Fruit fly (Drosophila melanogaster) whole organism, embryonic: ENCODE data around the gene CG4537.

Experiments used
- C15 ChIP-seq: fragments of 200-800 bp; sonication (Bioruptor generic); IDR thresholded peaks from 3 replicates; pipeline ENCODE4 v1.3.6; 2022; ENCODE audit warnings: missing biosample characterization, missing genetic modification characterization
- CG10274 ChIP-seq: fragments of 200-800 bp; sonication (Bioruptor generic); optimal IDR thresholded peaks from 3 replicates; lab custom pipeline; 2017; ENCODE audit warnings: missing biosample characterization, mild to moderate bottlenecking, missing genetic modification characterization
- CG11560 ChIP-seq: fragments of 200-800 bp; sonication (Bioruptor generic); IDR thresholded peaks from 3 replicates; pipeline ENCODE4 v1.3.6; 2022; ENCODE audit warnings: missing biosample characterization, missing genetic modification characterization
- CG12391 ChIP-seq: fragments of 200-800 bp; sonication (Bioruptor generic); optimal IDR thresholded peaks from 3 replicates; lab custom pipeline; 2018; ENCODE audit warnings: missing biosample characterization, mild to moderate bottlenecking, missing genetic modification characterization, moderate library complexity
- CG16813 ChIP-seq: fragments of 200-800 bp; sonication (Bioruptor generic); IDR thresholded peaks from 3 replicates; pipeline ENCODE4 v1.3.6; 2022; ENCODE audit warnings: missing biosample characterization, missing genetic modification characterization; ENCODE audit not compliant: partially characterized antibody
- CG2202 ChIP-seq: fragments of 200-800 bp; sonication (Bioruptor generic); optimal IDR thresholded peaks from 2 replicates; lab custom pipeline; 2018; ENCODE audit warnings: missing biosample characterization, mild to moderate bottlenecking, missing genetic modification characterization
- CG3847 ChIP-seq: fragments of 200-800 bp; sonication (Bioruptor generic); IDR thresholded peaks from 2 replicates; pipeline ENCODE4 v1.3.6; 2022; ENCODE audit warnings: missing biosample characterization, missing genetic modification characterization
- CG3995 ChIP-seq: fragments of 200-800 bp; sonication (Bioruptor generic); optimal IDR thresholded peaks from 3 replicates; lab custom pipeline; 2016; ENCODE audit warnings: missing biosample characterization, missing genetic modification characterization
- CG4404 ChIP-seq: fragments of 200-800 bp; sonication (Bioruptor generic); IDR thresholded peaks from 2 replicates; pipeline ENCODE4 v1.3.6; 2022; ENCODE audit warnings: missing biosample characterization, missing genetic modification characterization
- CG4707 ChIP-seq: fragments of 200-800 bp; sonication (Bioruptor generic); optimal IDR thresholded peaks from 2 replicates; lab custom pipeline; 2018; ENCODE audit warnings: missing biosample characterization, mild to moderate bottlenecking, missing genetic modification characterization, moderate library complexity
- CG6272 ChIP-seq: fragments of 200-800 bp; sonication (Bioruptor generic); IDR thresholded peaks from 2 replicates; pipeline ENCODE4 v1.3.6; 2022; ENCODE audit warnings: missing biosample characterization, missing genetic modification characterization
- CG6791 ChIP-seq: fragments of 200-800 bp; sonication (Bioruptor generic); IDR thresholded peaks from 3 replicates; pipeline ENCODE4 v1.3.6; 2022; ENCODE audit warnings: missing biosample characterization, missing genetic modification characterization; ENCODE audit not compliant: partially characterized antibody
- CG8089 ChIP-seq: fragments of 200-800 bp; sonication (Bioruptor generic); optimal IDR thresholded peaks from 3 replicates; lab custom pipeline; 2016; ENCODE audit warnings: missing biosample characterization, missing genetic modification characterization
- CG8281 ChIP-seq: fragments of 200-800 bp; sonication (Bioruptor generic); optimal IDR thresholded peaks from 2 replicates; lab custom pipeline; 2018; ENCODE audit warnings: missing biosample characterization, mild to moderate bottlenecking, missing genetic modification characterization, moderate library complexity
- CG9215 ChIP-seq: fragments of 200-800 bp; sonication (Bioruptor generic); IDR thresholded peaks from 2 replicates; pipeline ENCODE4 v1.3.6; 2022; ENCODE audit warnings: missing biosample characterization, missing genetic modification characterization
- CrebB ChIP-seq: fragments of 200-800 bp; sonication (Bioruptor generic); optimal IDR thresholded peaks from 3 replicates; lab custom pipeline; 2018; ENCODE audit warnings: missing biosample characterization, mild to moderate bottlenecking, missing genetic modification characterization
- D19A ChIP-seq: fragments of 200-800 bp; optimal IDR thresholded peaks from 3 replicates; lab custom pipeline; 2019; ENCODE audit warnings: missing biosample characterization, mild to moderate bottlenecking, missing genetic modification characterization, moderate library complexity
- Drgx ChIP-seq: fragments of 200-800 bp; sonication (Bioruptor generic); IDR thresholded peaks from 2 replicates; pipeline ENCODE4 v1.3.6; 2022; ENCODE audit warnings: missing biosample characterization, missing genetic modification characterization
- Elba2 ChIP-seq: fragments of 200-800 bp; sonication (Bioruptor generic); optimal IDR thresholded peaks from 3 replicates; lab custom pipeline; 2016; ENCODE audit warnings: missing biosample characterization, missing genetic modification characterization
- Kr ChIP-seq: fragments of 200-800 bp; sonication (Bioruptor generic); optimal IDR thresholded peaks from 2 replicates; lab custom pipeline; 2017; ENCODE audit warnings: missing biosample characterization, mild to moderate bottlenecking, missing genetic modification characterization
- MESR4 ChIP-seq: fragments of 200-800 bp; sonication (Bioruptor generic); optimal IDR thresholded peaks from 2 replicates; lab custom pipeline; 2018; ENCODE audit warnings: missing biosample characterization, mild to moderate bottlenecking, missing genetic modification characterization, moderate library complexity
- MTF-1 ChIP-seq: fragments of 200-800 bp; sonication (Bioruptor generic); optimal IDR thresholded peaks from 2 replicates; lab custom pipeline; 2018; ENCODE audit warnings: missing biosample characterization, mild to moderate bottlenecking, missing genetic modification characterization, borderline replicate concordance
- Myb ChIP-seq: fragments of 200-800 bp; sonication (Bioruptor generic); optimal IDR thresholded peaks from 2 replicates; lab custom pipeline; 2016; ENCODE audit warnings: missing biosample characterization, missing genetic modification characterization
- NFAT ChIP-seq: fragments of 200-800 bp; sonication (Bioruptor generic); IDR thresholded peaks from 2 replicates; pipeline ENCODE4 v1.3.6; 2022; ENCODE audit warnings: missing biosample characterization, missing genetic modification characterization
- Neu2 ChIP-seq: fragments of 200-800 bp; sonication (Bioruptor generic); optimal IDR thresholded peaks from 3 replicates; lab custom pipeline; 2016; ENCODE audit warnings: missing biosample characterization, missing genetic modification characterization, borderline replicate concordance
- Oaz ChIP-seq: fragments of 200-800 bp; sonication (Bioruptor generic); IDR thresholded peaks from 2 replicates; pipeline ENCODE4 v1.3.6; 2022; ENCODE audit warnings: missing biosample characterization, missing genetic modification characterization
- Optix ChIP-seq: fragments of 200-800 bp; sonication (Bioruptor generic); IDR thresholded peaks from 3 replicates; pipeline ENCODE4 v1.3.6; 2022; ENCODE audit warnings: missing biosample characterization, missing genetic modification characterization
- Sry-δ ChIP-seq: fragments of 200-800 bp; sonication (Bioruptor generic); optimal IDR thresholded peaks from 2 replicates; lab custom pipeline; 2016; ENCODE audit warnings: missing biosample characterization, missing genetic modification characterization
- Taf1 ChIP-seq: fragments of 200-800 bp; sonication (Bioruptor generic); IDR thresholded peaks from 2 replicates; pipeline ENCODE4 v1.3.6; 2022; ENCODE audit warnings: missing biosample characterization, missing genetic modification characterization
- amos ChIP-seq: fragments of 200-800 bp; sonication (Bioruptor generic); IDR thresholded peaks from 2 replicates; pipeline ENCODE4 v1.3.6; 2022; ENCODE audit warnings: missing biosample characterization, missing genetic modification characterization; ENCODE audit not compliant: partially characterized antibody
- ara ChIP-seq: fragments of 200-800 bp; sonication (Bioruptor generic); IDR thresholded peaks from 2 replicates; pipeline ENCODE4 v1.3.6; 2022; ENCODE audit warnings: missing biosample characterization, missing genetic modification characterization
- ato ChIP-seq: fragments of 200-800 bp; sonication (Bioruptor generic); IDR thresholded peaks from 2 replicates; pipeline ENCODE4 v1.3.6; 2022; ENCODE audit warnings: missing biosample characterization, missing genetic modification characterization; ENCODE audit not compliant: partially characterized antibody
- bcd ChIP-seq: fragments of 200-800 bp; sonication (Bioruptor generic); optimal IDR thresholded peaks from 2 replicates; lab custom pipeline; 2017; ENCODE audit warnings: missing biosample characterization, mild to moderate bottlenecking, missing genetic modification characterization
- cato ChIP-seq: fragments of 200-800 bp; sonication (Bioruptor generic); optimal IDR thresholded peaks from 2 replicates; lab custom pipeline; 2016; ENCODE audit warnings: missing biosample characterization, missing genetic modification characterization, borderline replicate concordance
- dpn ChIP-seq, 2 experiments: fragments of 200-800 bp; sonication (Bioruptor generic); optimal IDR thresholded peaks; 3 replicates each; lab custom pipeline; 2016; ENCODE audit warnings: missing biosample characterization in 2 of 2, missing genetic modification characterization in 2 of 2
- fd3F ChIP-seq: fragments of 200-800 bp; sonication (Bioruptor generic); optimal IDR thresholded peaks from 2 replicates; lab custom pipeline; 2018; ENCODE audit warnings: missing biosample characterization, mild to moderate bottlenecking, missing genetic modification characterization, moderate library complexity
- ind ChIP-seq: fragments of 200-800 bp; sonication (Bioruptor generic); optimal IDR thresholded peaks from 3 replicates; lab custom pipeline; 2016; ENCODE audit warnings: missing biosample characterization, missing genetic modification characterization
- kah ChIP-seq: fragments of 200-800 bp; sonication (Bioruptor generic); optimal IDR thresholded peaks from 2 replicates; lab custom pipeline; 2018; ENCODE audit warnings: missing biosample characterization, mild to moderate bottlenecking, missing genetic modification characterization
- lmd ChIP-seq: fragments of 200-800 bp; sonication (Bioruptor generic); IDR thresholded peaks from 2 replicates; pipeline ENCODE4 v1.3.6; 2022; ENCODE audit warnings: missing biosample characterization, missing genetic modification characterization
- onecut ChIP-seq: fragments of 200-800 bp; sonication (Bioruptor generic); IDR thresholded peaks from 2 replicates; pipeline ENCODE4 v1.3.6; 2022; ENCODE audit warnings: missing biosample characterization, missing genetic modification characterization
- p53 ChIP-seq: fragments of 200-800 bp; sonication (Bioruptor generic); optimal IDR thresholded peaks from 2 replicates; lab custom pipeline; 2016; ENCODE audit warnings: missing biosample characterization, missing genetic modification characterization
- psq ChIP-seq: fragments of 200-800 bp; sonication (Bioruptor generic); optimal IDR thresholded peaks from 2 replicates; lab custom pipeline; 2017; ENCODE audit warnings: missing biosample characterization, missing genetic modification characterization
- sens ChIP-seq: fragments of 200-800 bp; sonication (Bioruptor generic); peaks from one replicate; lab custom pipeline; 2016; ENCODE audit warnings: missing biosample characterization, missing genetic modification characterization
- seq ChIP-seq: fragments of 200-800 bp; sonication (Bioruptor generic); IDR thresholded peaks from 2 replicates; pipeline ENCODE4 v1.3.6; 2022; ENCODE audit warnings: missing biosample characterization, missing genetic modification characterization
- so ChIP-seq: fragments of 200-800 bp; sonication (Bioruptor generic); IDR thresholded peaks from 3 replicates; pipeline ENCODE4 v1.3.6; 2022; ENCODE audit warnings: missing biosample characterization, missing genetic modification characterization
- sob ChIP-seq: fragments of 200-800 bp; sonication (Bioruptor generic); IDR thresholded peaks from 2 replicates; pipeline ENCODE4 v1.3.6; 2022; ENCODE audit warnings: missing biosample characterization, missing genetic modification characterization
- tup ChIP-seq: fragments of 200-800 bp; sonication (Bioruptor generic); optimal IDR thresholded peaks from 2 replicates; lab custom pipeline; 2016; ENCODE audit warnings: missing biosample characterization, mild to moderate bottlenecking, missing genetic modification characterization, moderate library complexity
- vnd ChIP-seq: fragments of 200-800 bp; sonication (Bioruptor generic); IDR thresholded peaks from 3 replicates; pipeline ENCODE4 v1.3.6; 2022; ENCODE audit warnings: missing biosample characterization, missing genetic modification characterization; ENCODE audit not compliant: partially characterized antibody

Gene CG4537

dm6 chr2L:9937908-9938307, 47.2 kb downstream of the CG4537 start, which contains the start of gene Arglu1 (continued):
- TF ChIP-seq CG12391 (tag; lab: Kevin White, UChicago) (no peak), MESR4 (GFP tag; lab: Kevin White, UChicago) (peak; percentile 85), Myb (GFP tag; lab: Kevin White, UChicago) (peak; percentile 26), seq (GFP tag; lab: Robert Waterston, UW) (no peak)
- TF ChIP-seq, all 482 proteins: peak for 71

dm6 chr2L:9938631-9939256, 48.1 kb downstream of the CG4537 start, which contains the start of the genes Datp and CG4619:
Gene Datp, minus strand, starts transcription at chr2L:9938790.
Gene CG4619, plus strand, starts transcription at chr2L:9938863.
- TF ChIP-seq Elba2 (peak; percentile 61), CG4404 (GFP tag; lab: Robert Waterston, UW) (peak; percentile 40), onecut (GFP tag; lab: Robert Waterston, UW) (no peak), dpn (GFP tag; optimal IDR thresholded peaks at IDR 0.05; lab: Kevin White, UChicago) (peak; percentile 63 to 66), ato (GFP tag; lab: Robert Waterston, UW) (no peak), tup (GFP tag; lab: Kevin White, UChicago) (no peak), Optix (GFP tag; lab: Robert Waterston, UW) (no peak), CG3847 (GFP tag; lab: Robert Waterston, UW) (peak; percentile 83), ind (GFP tag; lab: Kevin White, UChicago) (peak; percentile 46), Taf1 (GFP tag; lab: Robert Waterston, UW) (peak; percentile 33; the same call in 1 of the 2 replicates), MTF-1 (GFP tag; lab: Kevin White, UChicago) (no peak), CrebB (no peak), Kr (GFP tag; lab: Kevin White, UChicago) (no peak), kah (peak; percentile 97), ara (no peak), vnd (no peak), CG6272 (GFP tag; lab: Robert Waterston, UW) (no peak), CG9215 (peak; percentile 38), CG11560 (tag; lab: Robert Waterston, UW) (no peak), D19A (no peak), CG4707 (GFP tag; lab: Kevin White, UChicago) (no peak), NFAT (GFP tag; lab: Robert Waterston, UW) (peak; percentile 76), CG6791 (GFP tag; lab: Robert Waterston, UW) (peak; percentile 65; the same call in 1 of the 3 replicates), CG3995 (GFP tag; lab: Kevin White, UChicago) (peak; percentile 36), CG10274 (no peak), bcd (GFP tag; lab: Kevin White, UChicago) (peak; percentile 30), Oaz (GFP tag; lab: Robert Waterston, UW) (no peak), Sry-δ (GFP tag; lab: Kevin White, UChicago) (peak; percentile 30), fd3F (no peak), sens (GFP tag; lab: Kevin White, UChicago) (peak; percentile 76), p53 (no peak), CG8089 (peak; percentile 28), cato (GFP tag; lab: Kevin White, UChicago) (no peak), Drgx (GFP tag; lab: Robert Waterston, UW) (peak; percentile 36; the same call in 1 of the 2 replicates), CG2202 (tag; lab: Kevin White, UChicago) (no peak), amos (GFP tag; lab: Robert Waterston, UW) (peak; percentile 19; the same call in 1 of the 2 replicates), Myb (GFP tag; lab: Kevin White, UChicago) (peak; percentile 80), psq (GFP tag; lab: Kevin White, UChicago) (no peak), Neu2 (GFP tag; lab: Kevin White, UChicago) (peak; percentile 50), so (GFP tag; lab: Robert Waterston, UW) (no peak; the same call in 2 of the 3 replicates), CG16813 (GFP tag; lab: Robert Waterston, UW) (no peak), C15 (GFP tag; lab: Robert Waterston, UW) (no peak), lmd (GFP tag; lab: Robert Waterston, UW) (no peak), sob (peak; percentile 87), CG8281 (tag; lab: Kevin White, UChicago) (no peak)
